Worm (Caenorhabditis elegans): ENCODE results near the gene thoc-1.

thoc-1 gene

DNA sequence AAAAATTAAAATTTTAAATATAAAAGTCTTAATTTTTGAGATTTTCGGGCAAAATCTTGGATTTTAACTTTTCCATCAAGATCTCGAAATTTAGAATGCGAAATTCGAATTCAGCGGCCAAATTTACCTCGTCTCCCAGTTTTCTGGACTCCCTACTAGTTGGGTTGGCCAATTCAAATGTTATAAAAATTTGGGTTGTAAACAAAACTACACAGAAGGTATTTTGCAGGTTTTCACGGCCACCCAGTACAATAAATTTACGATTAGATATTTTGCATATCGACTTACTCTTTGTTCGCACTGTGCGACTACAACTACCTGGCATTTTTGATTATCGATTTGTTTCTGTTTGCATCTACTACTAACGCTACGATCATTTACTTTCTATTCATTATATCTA, 17.1 kb upstream of the thoc-1 start, which contains the start of gene T02H6.5:
Gene T02H6.5 (plus strand): TSS at position 301 of the 400 bp plus-strand sequence.
- TF ChIP-seq ztf-11 (tag; optimal IDR thresholded peaks at IDR 0.05), result no peak
- TF ChIP-seq unc-130 (tag; optimal IDR thresholded peaks at IDR 0.05), result no peak
- no peak for TF ChIP-seq pag-3 (tag; optimal IDR thresholded peaks at IDR 0.05; ENCODE audit: borderline replicate concordance, insufficient read depth)
- TF ChIP-seq unc-86 (tag; optimal IDR thresholded peaks at IDR 0.05), result no peak
- TF ChIP-seq hlh-4 (tag; optimal IDR thresholded peaks at IDR 0.05), result no peak
- no peak for TF ChIP-seq nhr-85 (tag)
- no peak for TF ChIP-seq ztf-4 (tag; optimal IDR thresholded peaks at IDR 0.05)
- no peak for TF ChIP-seq zag-1 (tag; optimal IDR thresholded peaks at IDR 0.05)

DNA sequence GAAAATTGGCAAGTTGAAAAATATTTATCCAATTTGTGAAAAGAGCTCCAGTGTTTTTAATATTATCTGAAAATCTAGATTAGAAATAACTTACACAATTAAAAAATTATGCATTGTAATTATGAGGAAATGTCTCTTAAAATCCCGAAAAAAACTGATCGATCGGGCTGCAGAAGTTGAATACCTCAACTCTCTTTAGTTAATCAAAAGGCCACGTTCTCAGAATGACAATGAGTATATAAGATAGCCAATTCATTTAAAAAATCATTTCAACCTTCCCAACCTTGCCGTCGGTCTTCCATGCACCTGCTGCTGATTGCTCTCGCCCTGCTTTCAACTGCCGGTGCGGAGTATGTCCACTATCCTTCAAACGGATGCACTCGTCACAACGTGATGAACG, 12.2 kb upstream of the thoc-1 start, which contains the start of gene T02H6.4:
Gene T02H6.4 (plus strand): TSS at position 301 of the 400 bp plus-strand sequence.
- TF ChIP-seq ets-5 (GFP tag; IDR thresholded peaks at IDR 0.05) (no peak), nhr-77 (tag; optimal IDR thresholded peaks at IDR 0.05) (no peak), egl-13 (tag; optimal IDR thresholded peaks at IDR 0.05) (no peak), unc-86 (tag; optimal IDR thresholded peaks at IDR 0.05) (no peak), C34B4.2 (tag; optimal IDR thresholded peaks at IDR 0.05) (no peak), skn-1 (tag; optimal IDR thresholded peaks at IDR 0.05) (no peak), C16A3.4 (tag; optimal IDR thresholded peaks at IDR 0.05) (no peak), lin-39 (tag; optimal IDR thresholded peaks at IDR 0.05) (no peak), fkh-4 (tag; optimal IDR thresholded peaks at IDR 0.05; ENCODE audit: borderline replicate concordance) (no peak), lin-13 (GFP tag; optimal IDR thresholded peaks at IDR 0.05) (no peak), tbx-2 (tag; optimal IDR thresholded peaks at IDR 0.05) (no peak), blmp-1 (tag; optimal IDR thresholded peaks at IDR 0.05) (no peak), efl-1 (optimal IDR thresholded peaks at IDR 0.05) (no peak), efl-1 (GFP tag; optimal IDR thresholded peaks at IDR 0.05 in 1 of 2) (no peak), efl-3 (GFP tag; optimal IDR thresholded peaks at IDR 0.05) (no peak)

DNA sequence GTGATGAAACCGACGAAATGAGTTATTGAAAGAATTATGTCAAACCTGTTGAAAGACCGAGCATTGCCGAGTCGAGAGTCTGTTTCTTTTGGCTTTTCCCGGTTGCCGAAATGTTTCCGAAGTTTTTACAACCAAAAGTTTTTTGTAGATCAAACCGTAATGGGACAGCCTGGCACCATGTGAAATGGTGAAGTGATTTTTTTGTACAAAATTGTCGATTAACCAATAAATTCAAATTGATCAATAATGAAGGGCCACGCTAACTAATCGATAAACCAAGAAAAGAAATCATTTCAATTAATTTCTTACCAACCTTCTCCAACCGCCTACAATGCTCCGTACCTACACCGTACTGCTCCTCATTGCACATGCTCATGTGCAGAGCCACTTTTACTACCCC, 10.4 kb upstream of the thoc-1 start, which contains the start of gene T02H6.3:
Gene T02H6.3 (plus strand): TSS at position 301 of the 400 bp plus-strand sequence.
- TF ChIP-seq nhr-237 (tag; optimal IDR thresholded peaks at IDR 0.05) (no peak), ztf-11 (tag; optimal IDR thresholded peaks at IDR 0.05) (no peak), nhr-76 (tag; optimal IDR thresholded peaks at IDR 0.05) (no peak), dpl-1 (GFP tag; optimal IDR thresholded peaks at IDR 0.05) (no peak), hlh-17 (GFP tag; optimal IDR thresholded peaks at IDR 0.05; ENCODE audit: borderline replicate concordance) (no peak), lin-39 (tag; optimal IDR thresholded peaks at IDR 0.05) (no peak), lin-15B (tag; optimal IDR thresholded peaks at IDR 0.05) (no peak), ceh-90 (tag; optimal IDR thresholded peaks at IDR 0.05) (no peak), pax-3 (tag; optimal IDR thresholded peaks at IDR 0.05) (no peak), zag-1 (tag; optimal IDR thresholded peaks at IDR 0.05) (no peak), fkh-4 (tag; optimal IDR thresholded peaks at IDR 0.05; ENCODE audit: borderline replicate concordance) (no peak), ceh-8 (GFP tag; optimal IDR thresholded peaks at IDR 0.05) (no peak)

DNA sequence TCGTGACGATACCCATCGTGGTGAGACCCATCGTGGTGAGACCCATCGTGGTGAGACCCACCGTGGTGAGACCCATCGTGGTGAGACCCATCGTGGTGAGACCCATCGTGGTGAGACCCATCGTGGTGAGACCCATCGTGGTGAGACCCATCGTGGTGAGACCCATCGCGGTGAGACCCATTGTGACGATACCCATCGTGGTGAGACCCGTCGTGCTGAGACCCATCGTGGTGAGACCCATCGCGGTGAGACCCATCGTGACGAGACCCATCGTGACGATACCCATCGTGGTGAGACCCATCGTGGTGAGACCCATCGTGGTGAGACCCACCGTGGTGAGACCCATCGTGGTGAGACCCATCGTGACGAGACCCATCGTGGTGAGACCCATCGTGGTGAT, 6.8 kb upstream of the thoc-1 start:
- TF ChIP-seq ets-5 (GFP tag; IDR thresholded peaks at IDR 0.05) (peak; percentile 61; the same call in 1 of the 2 replicates), unc-98 (GFP tag; IDR thresholded peaks at IDR 0.05) (peak; percentile 13; the same call in 1 of the 2 replicates), grh-1 (GFP tag; IDR thresholded peaks at IDR 0.05) (peak; percentile 39; the same call in 1 of the 2 replicates)

DNA sequence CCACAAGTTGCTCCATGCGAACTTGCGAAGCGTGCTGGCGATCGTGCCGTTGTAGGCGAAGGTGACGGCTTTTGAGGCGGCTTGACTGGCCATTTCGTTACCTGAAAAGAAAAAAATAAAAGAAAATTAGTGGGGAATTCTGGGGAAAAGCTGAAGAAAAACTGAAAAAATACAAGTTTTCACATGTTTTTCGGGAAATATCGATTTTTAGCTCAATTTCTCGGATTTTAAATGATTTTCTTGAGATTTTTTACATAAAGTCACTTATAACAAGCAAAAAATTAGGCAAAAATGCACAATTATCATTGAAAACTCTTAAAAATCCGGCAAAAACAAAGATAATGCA, 909 bp upstream of the thoc-1 start, which contains the start of gene T02H6.11:
Gene T02H6.11 (minus strand): TSS at position 101 of the 346 bp plus-strand sequence.
- TF ChIP-seq hlh-17 (GFP tag; optimal IDR thresholded peaks at IDR 0.05; ENCODE audit: borderline replicate concordance), result no peak
- no peak for TF ChIP-seq pag-3 (tag; optimal IDR thresholded peaks at IDR 0.05; ENCODE audit: borderline replicate concordance, insufficient read depth)
- TF ChIP-seq nhr-85 (tag), result no peak
- no peak for TF ChIP-seq unc-30 (tag; optimal IDR thresholded peaks at IDR 0.05)
- no peak for TF ChIP-seq sox-4 (tag; optimal IDR thresholded peaks at IDR 0.05)
- no peak for TF ChIP-seq tbx-2 (tag; optimal IDR thresholded peaks at IDR 0.05)
- TF ChIP-seq nhr-77 (tag; optimal IDR thresholded peaks at IDR 0.05), result no peak
- no peak for TF ChIP-seq ceh-90 (tag; optimal IDR thresholded peaks at IDR 0.05)
- TF ChIP-seq tlp-1 (tag; optimal IDR thresholded peaks at IDR 0.05), result no peak
- TF ChIP-seq elt-2 (tag; optimal IDR thresholded peaks at IDR 0.05), result no peak
- TF ChIP-seq fkh-4 (tag; optimal IDR thresholded peaks at IDR 0.05; ENCODE audit: borderline replicate concordance), result no peak
- TF ChIP-seq jun-1 (tag; optimal IDR thresholded peaks at IDR 0.05), result no peak
- TF ChIP-seq zag-1 (tag; optimal IDR thresholded peaks at IDR 0.05), result no peak
- no peak for TF ChIP-seq ztf-4 (tag; optimal IDR thresholded peaks at IDR 0.05)
- TF ChIP-seq ces-1 (GFP tag; optimal IDR thresholded peaks at IDR 0.05), result no peak
- TF ChIP-seq ama-1 (optimal IDR thresholded peaks at IDR 0.05), result no peak
- no peak for TF ChIP-seq grh-1 (GFP tag; IDR thresholded peaks at IDR 0.05)
- TF ChIP-seq irx-1 (tag; optimal IDR thresholded peaks at IDR 0.05), result no peak
- no peak for TF ChIP-seq hpl-2 (GFP tag; optimal IDR thresholded peaks at IDR 0.05)
